Fruit fly (Drosophila melanogaster): Measurements from ENCODE around the gene CG7290.

CG7290 gene

dm6 chr3L:20247513-20248173 lies 41.8 kb upstream of the CG7290 start, which contains the start of gene rdgC (continued):
- TF ChIP-seq CG18011 (GFP tag; optimal IDR thresholded peaks at IDR 0.05), result peak; percentile 81
- peak; percentile 94 for TF ChIP-seq bab2 (GFP tag; optimal IDR thresholded peaks at IDR 0.05)
- peak; percentile 83 for TF ChIP-seq Fer2 (tag; optimal IDR thresholded peaks at IDR 0.05)
- TF ChIP-seq CG17568 (GFP tag; optimal IDR thresholded peaks at IDR 0.05), result peak; percentile 94
- TF ChIP-seq CG14710 (tag; optimal IDR thresholded peaks at IDR 0.05), result peak; percentile 78
- TF ChIP-seq Side (GFP tag; optimal IDR thresholded peaks at IDR 0.05), result peak; percentile 95
- TF ChIP-seq CTCF (GFP tag; optimal IDR thresholded peaks at IDR 0.05), result peak; percentile 62
- TF ChIP-seq her (GFP tag; optimal IDR thresholded peaks at IDR 0.05), result peak; percentile 92
- no peak for TF ChIP-seq ato (GFP tag; IDR thresholded peaks at IDR 0.05; ENCODE audit: partially characterized antibody)
- peak; percentile 98 for TF ChIP-seq vvl (GFP tag; IDR thresholded peaks at IDR 0.05)
- TF ChIP-seq Dbx (GFP tag; IDR thresholded peaks at IDR 0.05), result peak; percentile 98
- TF ChIP-seq CG15269 (tag; optimal IDR thresholded peaks at IDR 0.05), result peak; percentile 96
- TF ChIP-seq pita (GFP tag; optimal IDR thresholded peaks at IDR 0.05), result no peak
- peak; percentile 82 for TF ChIP-seq CG10959 (GFP tag; IDR thresholded peaks at IDR 0.05)
- TF ChIP-seq CG10267 (tag; optimal IDR thresholded peaks at IDR 0.05), result peak; percentile 89
- TF ChIP-seq luna (GFP tag; optimal IDR thresholded peaks at IDR 0.05), result peak; percentile 86
- no peak for TF ChIP-seq nom (GFP tag; optimal IDR thresholded peaks at IDR 0.05)
- peak; percentile 94 for TF ChIP-seq CHES-1-like (GFP tag; optimal IDR thresholded peaks at IDR 0.05)
- TF ChIP-seq CG42726 (GFP tag; IDR thresholded peaks at IDR 0.05; ENCODE audit: partially characterized antibody), result 0 out of 2 replicates have a peak, but pooled peaks have one; percentile 13
- peak; percentile 89 for TF ChIP-seq grn (GFP tag; optimal IDR thresholded peaks at IDR 0.05)
- peak; percentile 93 for TF ChIP-seq CG9727 (GFP tag; optimal IDR thresholded peaks at IDR 0.05)
- TF ChIP-seq CG9215 (GFP tag; IDR thresholded peaks at IDR 0.05), result peak; percentile 92
- TF ChIP-seq CG17361 (GFP tag; IDR thresholded peaks at IDR 0.05), result peak; percentile 96
- TF ChIP-seq amos (GFP tag; IDR thresholded peaks at IDR 0.05; ENCODE audit: partially characterized antibody), result 0 out of 2 replicates have a peak, but pooled peaks have one; percentile 17
- TF ChIP-seq dimm (GFP tag; IDR thresholded peaks at IDR 0.05), result peak; percentile 77
- peak; percentile 87 for TF ChIP-seq croc (GFP tag; conservative IDR thresholded peaks at IDR 0.05)
- TF ChIP-seq Hsf (GFP tag; optimal IDR thresholded peaks at IDR 0.05), result peak; percentile 96
- peak; percentile 93 for TF ChIP-seq chm (GFP tag; IDR thresholded peaks at IDR 0.05)
- TF ChIP-seq CoRest (tag; optimal IDR thresholded peaks at IDR 0.05), result peak; percentile 94
- TF ChIP-seq bigmax (GFP tag; optimal IDR thresholded peaks at IDR 0.05), result peak; percentile 71
- peak; percentile 89 for TF ChIP-seq trh (GFP tag; optimal IDR thresholded peaks at IDR 0.05)
- no peak for TF ChIP-seq pfk (GFP tag; optimal IDR thresholded peaks at IDR 0.05)
- TF ChIP-seq Atf3 (GFP tag; optimal IDR thresholded peaks at IDR 0.05), result peak; percentile 89
- TF ChIP-seq exex (tag; optimal IDR thresholded peaks at IDR 0.05), result peak; percentile 86
- TF ChIP-seq stc (GFP tag; IDR thresholded peaks at IDR 0.05), result peak; percentile 97
- TF ChIP-seq Hand (GFP tag; optimal IDR thresholded peaks at IDR 0.05), result peak; percentile 94
- TF ChIP-seq wor (GFP tag; IDR thresholded peaks at IDR 0.05), result peak; percentile 89
- peak; percentile 97 for TF ChIP-seq ttk (GFP tag; IDR thresholded peaks at IDR 0.05)
- TF ChIP-seq CG11093 (GFP tag; IDR thresholded peaks at IDR 0.05), result peak; percentile 91
- no peak for TF ChIP-seq BEAF-32 (GFP tag; optimal IDR thresholded peaks at IDR 0.05)
- peak; percentile 81 for TF ChIP-seq Deaf1 (tag; optimal IDR thresholded peaks at IDR 0.05)
- peak; percentile 95 for TF ChIP-seq CG2199 (GFP tag; IDR thresholded peaks at IDR 0.05)
- peak; percentile 93 for TF ChIP-seq CG13296 (GFP tag; optimal IDR thresholded peaks at IDR 0.05)
- peak; percentile 96 for TF ChIP-seq dpn (GFP tag; optimal IDR thresholded peaks at IDR 0.05)
- TF ChIP-seq CG10431 (GFP tag; optimal IDR thresholded peaks at IDR 0.05), result no peak
- TF ChIP-seq dmrt99B (tag; optimal IDR thresholded peaks at IDR 0.05), result peak; percentile 98
- TF ChIP-seq gfzf (GFP tag; optimal IDR thresholded peaks at IDR 0.05), result peak; percentile 9
- TF ChIP-seq knrl (GFP tag; IDR thresholded peaks at IDR 0.05; ENCODE audit: partially characterized antibody), result no peak
- peak; percentile 81 for TF ChIP-seq CG16815 (GFP tag; optimal IDR thresholded peaks at IDR 0.05)
- peak; percentile 95 for TF ChIP-seq fu2 (GFP tag; optimal IDR thresholded peaks at IDR 0.05)

Data from whole organism, embryonic.